Fruit fly (Drosophila melanogaster) Kc167 (cell line): ENCODE measurements around the gene GXIVsPLA2.

Experiments used
- h ChIP-seq: fragments of >200 bp; optimal IDR thresholded peaks from 3 replicates; lab custom pipeline; 2018; ENCODE audit warnings: missing external identifiers
- ttk ChIP-seq: sonication (Bioruptor generic); optimal IDR thresholded peaks from 2 replicates; lab custom pipeline; 2017; ENCODE audit warnings: missing external identifiers

DNA sequence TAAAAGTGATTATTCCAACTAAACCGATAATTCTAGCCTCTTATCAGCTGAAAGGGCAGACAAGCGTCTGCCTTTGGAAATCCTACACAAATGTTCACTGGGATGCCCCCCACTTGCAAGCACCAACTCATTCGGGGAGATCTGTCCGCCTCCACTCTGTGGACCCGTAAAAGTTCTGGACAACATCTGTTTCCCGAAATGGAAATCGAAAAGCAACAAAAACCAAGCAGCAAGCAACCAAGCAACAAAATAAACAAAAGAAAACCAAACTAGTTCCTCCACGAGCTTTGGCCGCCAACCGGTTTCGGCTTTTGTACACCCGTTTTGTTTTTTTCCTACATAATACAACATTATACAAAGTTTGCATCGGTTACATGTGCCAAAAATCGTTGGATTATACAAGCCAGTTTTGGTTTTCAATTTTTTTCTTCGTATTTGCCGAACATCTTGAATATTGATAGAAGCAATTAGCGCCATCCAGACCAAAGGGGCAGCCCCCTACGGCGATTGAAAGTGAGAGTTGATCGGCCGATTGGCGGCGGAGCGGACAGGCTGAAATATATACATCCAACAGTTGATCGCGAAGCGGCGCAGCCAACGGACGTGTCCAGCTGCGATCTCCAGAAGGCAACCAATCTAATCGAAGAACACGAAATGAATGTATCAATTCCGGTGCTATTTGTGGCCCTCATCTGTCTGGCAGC lies 3.9 kb downstream of the GXIVsPLA2 start, which contains the start of gene CG17032:
- TF ChIP-seq ttk (no peak), h (lab: Kevin White, UChicago) (no peak)
